Worm (Caenorhabditis elegans): ENCODE results near the gene F54D5.24.

Gene F54D5.24

DNA sequence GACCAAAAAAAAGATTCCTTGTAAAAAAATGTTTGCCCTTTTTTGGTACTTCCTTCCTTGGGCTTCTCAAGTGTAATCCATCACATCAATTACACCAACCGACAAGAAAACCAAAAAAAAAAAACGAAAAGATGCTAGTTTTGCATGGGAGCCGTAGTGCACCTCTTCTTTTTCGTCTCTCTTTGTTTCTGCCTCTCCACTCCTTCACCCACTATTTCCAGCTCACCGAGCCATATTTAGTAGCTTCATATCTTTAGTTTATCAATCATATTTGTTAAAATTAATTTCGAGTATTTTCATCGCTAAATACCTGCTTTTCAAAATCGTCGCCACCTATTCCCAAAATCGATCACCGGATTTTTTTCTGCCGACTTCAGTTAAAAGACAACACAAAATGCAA is 45.0 kb downstream of the F54D5.24 start, which contains the start of gene F07A11.4:
F07A11.4 (plus strand) TSS at position 301 of the 400 bp plus-strand sequence.
- TF ChIP-seq F57A8.1 (GFP tag; optimal IDR thresholded peaks at IDR 0.05): no peak
- no peak for TF ChIP-seq B0019.2 (GFP tag; conservative IDR thresholded peaks at IDR 0.05)
- TF ChIP-seq ztf-22 (GFP tag; optimal IDR thresholded peaks at IDR 0.05): no peak
- no peak for TF ChIP-seq mcd-1 (GFP tag; IDR thresholded peaks at IDR 0.05)
- TF ChIP-seq nhr-27 (tag; optimal IDR thresholded peaks at IDR 0.05): no peak
- no peak for TF ChIP-seq hmg-1.2 (GFP tag; IDR thresholded peaks at IDR 0.05)
- TF ChIP-seq xnd-1 (tag; optimal IDR thresholded peaks at IDR 0.05): no peak

DNA sequence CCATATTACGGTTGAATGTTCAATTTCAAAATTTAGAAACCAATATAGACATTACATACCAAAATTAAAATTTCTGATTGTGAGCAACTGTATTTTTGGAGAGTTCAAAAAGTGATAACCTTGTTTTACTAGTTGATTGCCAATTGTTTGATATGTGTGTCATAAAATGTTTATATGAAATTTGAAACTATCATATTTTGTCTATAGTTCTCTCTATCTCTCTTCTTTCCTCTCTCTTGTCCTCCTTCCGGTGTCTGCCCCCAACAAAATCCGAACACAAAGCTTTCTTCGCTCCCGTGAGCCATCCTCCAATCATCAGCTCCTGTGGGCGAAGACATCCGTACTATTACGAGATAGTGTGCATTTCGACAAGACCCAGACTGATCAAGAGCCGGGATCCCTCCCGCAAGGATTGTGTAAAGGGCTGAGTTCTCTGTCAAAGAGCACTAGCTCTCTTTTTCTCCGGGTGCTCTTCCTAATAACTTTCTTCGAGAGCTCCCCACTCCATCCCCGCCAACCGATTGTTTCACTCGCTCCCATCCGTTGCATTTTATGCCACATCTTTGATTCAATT is 46.7 kb downstream of the F54D5.24 start:
- TF ChIP-seq zfh-2 (GFP tag; conservative IDR thresholded peaks at IDR 0.05) (peak; percentile 78), B0261.1 (tag; optimal IDR thresholded peaks at IDR 0.05) (no peak)

DNA sequence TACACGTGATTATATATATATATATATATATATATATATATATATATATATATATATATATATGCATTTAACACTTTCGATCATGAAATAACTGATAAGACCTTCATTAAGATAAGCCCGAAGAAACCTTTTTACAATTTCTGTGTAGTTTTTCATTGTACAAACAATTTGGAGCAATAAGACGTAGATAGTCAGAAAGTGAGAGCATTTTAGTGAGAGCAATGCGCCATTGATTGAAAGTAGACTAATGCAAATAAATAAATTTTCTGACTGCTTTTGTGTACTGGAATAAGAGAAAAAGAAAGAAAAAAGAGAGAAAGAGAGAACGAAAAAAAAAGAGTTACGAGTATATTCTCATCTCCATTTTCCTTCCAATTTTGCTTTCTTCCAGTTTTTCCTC is 48.9 kb downstream of the F54D5.24 start:
- TF ChIP-seq nhr-120 (GFP tag; IDR thresholded peaks at IDR 0.05) (no peak), nhr-80 (tag; optimal IDR thresholded peaks at IDR 0.05) (peak; percentile 67), fkh-3 (tag; optimal IDR thresholded peaks at IDR 0.05) (no peak), ets-4 (GFP tag; optimal IDR thresholded peaks at IDR 0.05) (no peak)
